Worm (Caenorhabditis elegans) whole organism, young adult: Measurements from ENCODE around the gene pqn-39.

Source experiments
- B0019.2 ChIP-seq: fragments of 200-800 bp; sonication (Bioruptor generic); conservative IDR thresholded peaks from 2 replicates; pipeline ENCODE4 v1.3.6; 2022; ENCODE audit warnings: missing genetic modification reagents, missing genetic modification characterization, missing compliant biosample characterization
- F37B4.10 ChIP-seq: fragments of 200-800 bp; sonication (Bioruptor generic); IDR thresholded peaks from 2 replicates; pipeline ENCODE4 v1.3.6; 2022; ENCODE audit warnings: missing genetic modification characterization, missing compliant biosample characterization
- F52B5.7 ChIP-seq: sonication (generic microtip); optimal IDR thresholded peaks from 2 replicates; lab custom pipeline; 2016; ENCODE audit warnings: mild to moderate bottlenecking, missing genetic modification characterization, missing compliant biosample characterization
- akir-1 ChIP-seq: fragments of 200-800 bp; sonication (Bioruptor generic); optimal IDR thresholded peaks from 2 replicates; lab custom pipeline; 2018; ENCODE audit warnings: mild to moderate bottlenecking, missing genetic modification characterization, moderate library complexity, missing compliant biosample characterization
- ama-1 ChIP-seq, 3 experiments: fragments of 150-350 bp in 1 of 3; sonication (generic microtip) in 2 of 3; optimal IDR thresholded peaks; 2 replicates each; lab custom pipeline; 2014 to 2018; ENCODE audit warnings: missing biosample characterization in 2 of 3, missing genetic modification characterization in 2 of 3, missing genetic modification reagents in 2 of 3
- aptf-2 ChIP-seq: fragments of 200-800 bp; sonication (Bioruptor generic); conservative IDR thresholded peaks from 2 replicates; pipeline ENCODE4 v1.3.6; 2022; ENCODE audit warnings: missing genetic modification reagents, missing genetic modification characterization, missing compliant biosample characterization
- athp-1 ChIP-seq: sonication (generic microtip); optimal IDR thresholded peaks from 2 replicates; lab custom pipeline; 2017; ENCODE audit warnings: mild to moderate bottlenecking, missing genetic modification characterization, missing compliant biosample characterization
- ccch-3 ChIP-seq: fragments of 200-800 bp; sonication (Bioruptor generic); optimal IDR thresholded peaks from 2 replicates; lab custom pipeline; 2018; ENCODE audit warnings: mild to moderate bottlenecking, missing genetic modification characterization, missing compliant biosample characterization
- ceh-58 ChIP-seq: fragments of 200-800 bp; sonication (Bioruptor generic); IDR thresholded peaks from 2 replicates; pipeline ENCODE4 v1.3.6; 2022; ENCODE audit warnings: missing genetic modification characterization, missing compliant biosample characterization
- ceh-91 ChIP-seq: fragments of 200-800 bp; sonication (Bioruptor generic); IDR thresholded peaks from 2 replicates; pipeline ENCODE4 v1.3.6; 2022; ENCODE audit warnings: missing genetic modification reagents, missing genetic modification characterization, missing compliant biosample characterization
- dox-1 ChIP-seq: fragments of 200-800 bp; sonication (Bioruptor generic); IDR thresholded peaks from 2 replicates; pipeline ENCODE4 v1.3.6; 2022; ENCODE audit warnings: missing genetic modification reagents, missing genetic modification characterization, missing compliant biosample characterization
- dpff-1 ChIP-seq: sonication (generic microtip); optimal IDR thresholded peaks from 2 replicates; lab custom pipeline; 2017; ENCODE audit warnings: mild to moderate bottlenecking, missing genetic modification characterization, missing compliant biosample characterization
- ets-4 ChIP-seq: fragments of 200-800 bp; sonication (Bioruptor generic); optimal IDR thresholded peaks from 2 replicates; lab custom pipeline; 2018; ENCODE audit warnings: mild to moderate bottlenecking, missing genetic modification characterization, missing compliant biosample characterization
- him-1 ChIP-seq: sonication (generic microtip); optimal IDR thresholded peaks from 2 replicates; lab custom pipeline; 2016; ENCODE audit warnings: missing genotype, missing genetic modification reagents, missing genetic modification characterization, missing compliant biosample characterization
- let-607 ChIP-seq, 2 experiments: fragments of 200-800 bp in 1 of 2; sonication (Bioruptor generic) in 1 of 2; sonication (generic microtip) in 1 of 2; optimal IDR thresholded peaks; 2 replicates each; lab custom pipeline; 2016 to 2018; ENCODE audit warnings: mild to moderate bottlenecking in 2 of 2, missing compliant biosample characterization in 2 of 2, missing genetic modification characterization in 2 of 2, moderate library complexity in 2 of 2, missing genotype in 1 of 2
- lin-26 ChIP-seq: fragments of 200-800 bp; sonication (Bioruptor generic); IDR thresholded peaks from 2 replicates; pipeline ENCODE4 v1.3.6; 2022; ENCODE audit warnings: missing genetic modification reagents, missing genetic modification characterization, missing compliant biosample characterization
- lsy-27 ChIP-seq: sonication (generic microtip); optimal IDR thresholded peaks from 2 replicates; lab custom pipeline; 2017; ENCODE audit warnings: missing genetic modification characterization, mild to moderate bottlenecking, missing compliant biosample characterization, antibody characterized with exemption, missing genotype, borderline replicate concordance; ENCODE audit not compliant: insufficient read depth
- madf-6 ChIP-seq: fragments of 200-800 bp; sonication (Bioruptor generic); IDR thresholded peaks from 2 replicates; pipeline ENCODE4 v1.3.6; 2022; ENCODE audit warnings: missing genetic modification reagents, missing genetic modification characterization, missing compliant biosample characterization
- mcd-1 ChIP-seq: fragments of 200-800 bp; sonication (Bioruptor generic); IDR thresholded peaks from 2 replicates; pipeline ENCODE4 v1.3.6; 2022; ENCODE audit warnings: missing genetic modification reagents, missing genetic modification characterization, missing compliant biosample characterization
- mel-28 ChIP-seq: sonication (generic microtip); optimal IDR thresholded peaks from 2 replicates; lab custom pipeline; 2016; ENCODE audit warnings: borderline replicate concordance, mild to moderate bottlenecking, missing genetic modification characterization, missing compliant biosample characterization
- nfya-1 ChIP-seq: sonication (generic microtip); optimal IDR thresholded peaks from 2 replicates; lab custom pipeline; 2017; ENCODE audit warnings: antibody characterized with exemption, missing compliant biosample characterization, missing genetic modification characterization, borderline replicate concordance; ENCODE audit not compliant: insufficient read depth
- nhr-90 ChIP-seq: sonication (generic microtip); optimal IDR thresholded peaks from 2 replicates; lab custom pipeline; 2016; ENCODE audit warnings: missing genotype, mild to moderate bottlenecking, missing genetic modification characterization, missing compliant biosample characterization
- pha-4 ChIP-seq: fragments of 150-350 bp; sonication (generic microtip); optimal IDR thresholded peaks from 2 replicates; lab custom pipeline; 2014; ENCODE audit warnings: missing biosample characterization, missing genetic modification reagents, missing genetic modification characterization
- snpc-4 ChIP-seq, 5 experiments: fragments of 150-350 bp in 1 of 5; sonication (generic microtip) in 4 of 5; optimal IDR thresholded peaks; 2 replicates each; lab custom pipeline; 2014 to 2018; ENCODE audit warnings: missing genetic modification characterization in 5 of 5, missing biosample characterization in 3 of 5, antibody characterized with exemption in 2 of 5, mild to moderate bottlenecking in 2 of 5, missing compliant biosample characterization in 2 of 5, missing genotype in 2 of 5, moderate library complexity in 2 of 5, missing genetic modification reagents in 1 of 5
- tbp1 ChIP-seq: fragments of 200-800 bp; sonication (Bioruptor generic); optimal IDR thresholded peaks from 2 replicates; lab custom pipeline; 2018; ENCODE audit warnings: mild to moderate bottlenecking, missing genetic modification characterization, missing compliant biosample characterization
- tbx-9 ChIP-seq: sonication (generic microtip); optimal IDR thresholded peaks from 2 replicates; lab custom pipeline; 2016; ENCODE audit warnings: borderline replicate concordance, missing genetic modification characterization, inconsistent platforms, missing compliant biosample characterization
- unc-62 ChIP-seq: fragments of 150-350 bp; optimal IDR thresholded peaks from 2 replicates; lab custom pipeline; 2014; ENCODE audit warnings: missing biosample characterization, missing genetic modification reagents, missing genetic modification characterization
- zfh-2 ChIP-seq: fragments of 200-800 bp; sonication (Bioruptor generic); conservative IDR thresholded peaks from 2 replicates; pipeline ENCODE4 v1.3.6; 2022; ENCODE audit warnings: missing genetic modification reagents, missing genetic modification characterization, missing compliant biosample characterization
- ztf-26 ChIP-seq: sonication (generic microtip); optimal IDR thresholded peaks from 2 replicates; lab custom pipeline; 2017; ENCODE audit warnings: missing genetic modification characterization, missing compliant biosample characterization
- ztf-3 ChIP-seq: fragments of 200-800 bp; sonication (Bioruptor generic); optimal IDR thresholded peaks from 2 replicates; lab custom pipeline; 2018; ENCODE audit warnings: mild to moderate bottlenecking, missing genetic modification characterization, missing compliant biosample characterization

pqn-39 gene

DNA sequence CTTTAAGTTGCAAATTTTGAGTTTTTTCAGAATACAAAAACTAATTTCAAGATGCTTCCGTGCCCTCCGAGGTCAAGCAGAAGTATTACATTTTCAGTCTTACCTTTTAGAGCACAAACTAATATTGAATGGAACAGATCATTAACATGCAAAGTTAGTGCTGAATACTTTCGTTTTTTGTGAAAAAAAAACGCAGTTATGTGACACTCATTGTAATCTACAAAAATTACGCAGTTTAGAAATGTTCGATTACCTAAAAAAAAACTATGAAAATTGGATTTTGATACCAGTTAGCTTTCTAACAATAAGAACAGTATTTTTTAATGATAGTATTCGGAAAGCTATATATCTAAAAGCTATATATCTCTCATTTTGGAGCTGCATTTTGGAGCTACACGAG lies 26.6 kb downstream of the pqn-39 start:
- no peak for TF ChIP-seq ztf-26

DNA sequence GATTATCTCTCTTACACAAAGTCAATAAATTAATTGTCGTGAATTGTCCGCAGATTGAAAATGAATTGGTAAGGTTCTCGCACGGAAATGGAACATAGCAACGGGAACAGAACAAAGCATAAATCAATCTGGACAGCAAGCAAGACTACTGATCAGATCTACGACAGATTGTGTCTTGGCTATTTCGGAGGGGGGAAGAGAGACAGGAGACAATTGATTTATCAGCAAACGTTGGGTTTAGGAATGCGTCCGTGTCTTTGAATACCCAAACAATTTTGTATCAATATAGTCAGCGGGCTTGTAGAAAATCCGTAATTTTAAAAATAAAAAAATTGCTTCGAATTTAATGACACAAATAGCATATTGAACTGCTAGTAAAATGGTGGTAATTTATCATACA lies 27.2 kb downstream of the pqn-39 start:
- TF ChIP-seq ama-1 (optimal IDR thresholded peaks at IDR 0.05; lab: Kevin White, UChicago) (peak; percentile 36), ama-1 (GFP tag; optimal IDR thresholded peaks at IDR 0.05; lab: Kevin White, UChicago) (no peak), B0019.2 (GFP tag; lab: Robert Waterston, UW) (no peak), dox-1 (no peak)

DNA sequence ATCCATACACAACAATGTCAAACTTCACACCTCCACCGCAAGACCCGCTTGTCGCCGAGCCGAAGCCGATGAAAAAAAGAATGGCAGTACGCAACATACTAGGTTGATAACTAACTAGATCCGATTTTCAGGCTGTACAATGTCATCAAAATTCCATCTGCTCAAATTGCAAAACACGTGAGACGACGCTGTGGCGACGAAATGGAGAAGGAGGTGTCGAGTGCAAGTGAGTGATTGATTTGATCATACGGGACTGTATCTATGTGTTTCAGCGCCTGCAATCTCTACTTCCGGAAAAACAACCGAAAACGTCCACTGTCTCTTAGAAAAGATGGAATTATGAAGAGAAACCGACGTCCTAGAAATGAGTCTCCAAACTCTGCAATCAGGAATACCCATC lies 28.2 kb downstream of the pqn-39 start:
- TF ChIP-seq ceh-58 (0 out of 2 replicates have a peak, but pooled peaks have one; percentile 44), dox-1 (no peak), tbp1 (GFP tag; lab: Kevin White, UChicago) (no peak)

DNA sequence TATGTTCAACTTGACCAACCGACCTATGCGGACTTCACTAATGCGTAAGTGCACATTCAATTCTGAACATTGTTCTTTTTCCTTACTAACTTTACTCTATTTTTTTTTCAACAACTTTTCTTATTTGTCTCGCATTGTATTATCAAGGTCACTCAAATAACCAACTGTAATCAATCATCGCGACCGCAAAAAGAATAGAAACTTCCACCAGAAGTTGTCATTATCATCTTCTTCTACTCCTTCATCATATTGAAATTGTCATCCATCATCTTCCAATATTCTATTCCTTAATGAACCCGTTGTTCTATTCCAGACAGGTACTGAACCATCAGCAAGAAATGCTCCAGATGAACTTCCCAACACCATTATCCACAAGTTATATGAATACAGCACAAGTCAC lies 29.1 kb downstream of the pqn-39 start:
- no peak for TF ChIP-seq mel-28
- TF ChIP-seq dpff-1 (tag; lab: Kevin White, UChicago), result no peak
- TF ChIP-seq lin-26 (GFP tag; lab: Robert Waterston, UW), result no peak
- TF ChIP-seq nfya-1 (tag; lab: Kevin White, UChicago), result no peak
- TF ChIP-seq zfh-2 (GFP tag; lab: Robert Waterston, UW), result no peak
- TF ChIP-seq nhr-90 (tag; lab: Kevin White, UChicago), result no peak
- TF ChIP-seq ccch-3 (GFP tag; lab: Kevin White, UChicago), result no peak
- TF ChIP-seq madf-6 (GFP tag; lab: Robert Waterston, UW), result no peak
- TF ChIP-seq him-1 (tag; lab: Kevin White, UChicago), result no peak
- TF ChIP-seq aptf-2 (GFP tag; lab: Robert Waterston, UW), result no peak
- TF ChIP-seq akir-1, result no peak
- TF ChIP-seq unc-62 (GFP tag; lab: Kevin White, UChicago), result no peak
- TF ChIP-seq ets-4 (GFP tag; lab: Kevin White, UChicago), result no peak
- TF ChIP-seq, all 124 proteins: peak for 0

DNA sequence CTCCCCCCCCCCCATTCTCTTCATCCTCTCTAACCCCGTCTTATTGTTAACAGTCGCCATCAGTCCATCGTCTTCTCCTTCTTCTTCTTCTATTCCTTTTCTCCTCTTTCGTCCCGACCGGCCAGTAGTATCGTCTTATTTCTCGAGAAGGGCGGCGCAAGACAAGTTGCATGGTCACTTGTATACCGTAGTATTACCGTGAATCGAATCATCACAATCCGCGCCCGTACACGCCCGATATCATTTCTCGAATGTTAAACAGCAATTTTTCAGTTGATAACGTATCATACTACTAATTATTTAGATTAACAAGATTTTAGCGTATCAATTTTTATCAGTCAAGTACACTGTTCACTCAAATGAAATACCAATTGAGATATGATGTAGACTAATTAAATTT lies 30.6 kb downstream of the pqn-39 start:
- TF ChIP-seq let-607 (tag; optimal IDR thresholded peaks at IDR 0.05; lab: Kevin White, UChicago) (no peak), F52B5.7 (tag; lab: Kevin White, UChicago) (no peak), lsy-27 (tag; lab: Kevin White, UChicago) (no peak), pha-4 (tag; lab: Kevin White, UChicago) (no peak), athp-1 (tag; lab: Kevin White, UChicago) (no peak), unc-62 (GFP tag; lab: Kevin White, UChicago) (no peak), snpc-4 (GFP tag; optimal IDR thresholded peaks at IDR 0.05; lab: Kevin White, UChicago) (no peak), snpc-4 (tag; optimal IDR thresholded peaks at IDR 0.05; lab: Kevin White, UChicago) (no peak), akir-1 (no peak), mcd-1 (GFP tag; lab: Robert Waterston, UW) (no peak), ztf-3 (GFP tag; lab: Kevin White, UChicago) (no peak), ceh-91 (GFP tag; lab: Robert Waterston, UW) (no peak), tbx-9 (tag; lab: Kevin White, UChicago) (no peak), F37B4.10 (GFP tag; lab: Robert Waterston, UW) (no peak)
